Fruit fly (Drosophila melanogaster): ENCODE measurements around the gene CG31689.

Gene CG31689

DNA sequence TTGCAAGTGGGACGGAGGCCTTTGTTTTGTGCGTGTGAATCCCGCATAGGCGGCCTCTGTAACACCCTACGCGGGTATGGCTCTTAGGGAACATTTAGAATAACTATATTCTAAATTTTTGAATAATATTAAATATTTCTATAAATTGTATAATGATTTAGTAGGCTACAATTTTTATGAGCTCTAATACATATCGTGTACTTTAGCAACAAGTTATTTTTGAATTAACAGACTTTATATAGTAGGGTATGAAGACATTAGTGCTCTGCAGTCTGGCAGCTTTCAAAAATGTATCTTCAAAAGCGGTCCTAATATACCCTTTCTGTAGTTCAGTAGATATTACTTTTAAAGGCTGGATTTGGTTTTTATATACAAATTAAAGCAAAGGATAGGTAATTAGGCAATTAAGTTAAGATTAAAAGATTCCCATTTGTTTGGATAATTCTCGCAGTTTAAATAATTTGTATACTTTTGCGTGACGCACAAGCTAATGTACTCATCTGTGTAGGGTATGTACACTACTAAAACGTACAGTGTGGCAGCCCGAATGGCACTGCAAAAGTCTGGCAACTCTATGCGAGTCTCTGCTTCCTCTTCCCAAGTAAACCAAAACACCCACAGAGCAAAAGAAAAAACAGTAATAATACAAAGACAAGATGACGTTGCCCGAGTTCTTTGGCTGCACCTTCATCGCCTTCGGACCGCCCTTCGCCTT, 40.3 kb downstream of the CG31689 start, which contains the start of the genes Snx21 and aph-1 (continued):
- TF ChIP-seq sna (GFP tag; IDR thresholded peaks at IDR 0.05; ENCODE audit: partially characterized antibody) (no peak), CG5180 (GFP tag; optimal IDR thresholded peaks at IDR 0.05) (peak; percentile 74), CG2129 (GFP tag; IDR thresholded peaks at IDR 0.05; ENCODE audit: partially characterized antibody) (no peak), Bteb2 (GFP tag; optimal IDR thresholded peaks at IDR 0.05) (peak; percentile 79), grau (tag; optimal IDR thresholded peaks at IDR 0.05) (peak; percentile 93), CG10462 (GFP tag; optimal IDR thresholded peaks at IDR 0.05) (peak; percentile 78), insv (GFP tag; optimal IDR thresholded peaks at IDR 0.05) (peak in 1 of 2 experiments; percentile 68), CG10565 (GFP tag; optimal IDR thresholded peaks at IDR 0.05) (peak; percentile 54), hkb (optimal IDR thresholded peaks at IDR 0.05) (peak; percentile 40), hkb (GFP tag; IDR thresholded peaks at IDR 0.05) (peak; percentile 91), CG17359 (tag; optimal IDR thresholded peaks at IDR 0.05) (peak; percentile 92), CG15479 (GFP tag; optimal IDR thresholded peaks at IDR 0.05) (no peak), CG4707 (GFP tag; optimal IDR thresholded peaks at IDR 0.05) (peak; percentile 51), CG6854 (GFP tag; optimal IDR thresholded peaks at IDR 0.05) (peak; percentile 88), Dad (GFP tag; optimal IDR thresholded peaks at IDR 0.05) (peak; percentile 86), Rx (GFP tag; IDR thresholded peaks at IDR 0.05) (peak; percentile 84), run (tag; optimal IDR thresholded peaks at IDR 0.05) (peak; percentile 83), Dbx (GFP tag; IDR thresholded peaks at IDR 0.05) (peak; percentile 90), CG31441 (GFP tag; IDR thresholded peaks at IDR 0.05) (peak; percentile 94), CG14667 (GFP tag; IDR thresholded peaks at IDR 0.05) (peak; percentile 77), pros (GFP tag; optimal IDR thresholded peaks at IDR 0.05) (peak; percentile 46), CG10147 (GFP tag; optimal IDR thresholded peaks at IDR 0.05) (peak; percentile 91), CG4820 (GFP tag; optimal IDR thresholded peaks at IDR 0.05) (peak; percentile 87), zfh1 (GFP tag; IDR thresholded peaks at IDR 0.05) (peak; percentile 86), Opbp (GFP tag; IDR thresholded peaks at IDR 0.05; ENCODE audit: partially characterized antibody) (no peak), btn (GFP tag; optimal IDR thresholded peaks at IDR 0.05) (peak; percentile 60), kni (GFP tag; optimal IDR thresholded peaks at IDR 0.05) (peak; percentile 70), jing (GFP tag; optimal IDR thresholded peaks at IDR 0.05) (peak; percentile 65), psq (GFP tag; optimal IDR thresholded peaks at IDR 0.05) (peak; percentile 77), CG9437 (GFP tag; optimal IDR thresholded peaks at IDR 0.05) (peak; percentile 89), Taf1 (GFP tag; IDR thresholded peaks at IDR 0.05) (peak; percentile 74), pita (GFP tag; optimal IDR thresholded peaks at IDR 0.05) (no peak), gsb (GFP tag; IDR thresholded peaks at IDR 0.05) (no peak; the same call in 1 of the 2 replicates), Hmr (GFP tag; optimal IDR thresholded peaks at IDR 0.05) (peak; percentile 95), Hsf (GFP tag; optimal IDR thresholded peaks at IDR 0.05) (peak; percentile 87), CG10209 (GFP tag; optimal IDR thresholded peaks at IDR 0.05) (peak; percentile 92), Nf-YB (GFP tag; optimal IDR thresholded peaks at IDR 0.05) (peak; percentile 78), Nf-YA (GFP tag; IDR thresholded peaks at IDR 0.05) (peak; percentile 48), wdn (GFP tag; IDR thresholded peaks at IDR 0.05) (peak; percentile 83), D19B (GFP tag; optimal IDR thresholded peaks at IDR 0.05) (peak; percentile 83), CG2678 (tag; optimal IDR thresholded peaks at IDR 0.05) (peak; percentile 96), CG17829 (tag; optimal IDR thresholded peaks at IDR 0.05) (peak; percentile 93), HLH54F (GFP tag; optimal IDR thresholded peaks at IDR 0.05) (peak; percentile 93), gsb-n (tag; optimal IDR thresholded peaks at IDR 0.05) (peak; percentile 90), chinmo (GFP tag; IDR thresholded peaks at IDR 0.05; ENCODE audit: partially characterized antibody) (no peak), Meics (GFP tag; optimal IDR thresholded peaks at IDR 0.05) (peak; percentile 93), twi (tag; optimal IDR thresholded peaks at IDR 0.05) (peak; percentile 86), tna (GFP tag; IDR thresholded peaks at IDR 0.05; ENCODE audit: partially characterized antibody) (no peak), slbo (GFP tag; IDR thresholded peaks at IDR 0.05) (peak; percentile 89)

All from whole organism, embryonic.